Fruit fly (Drosophila melanogaster): ENCODE measurements around the gene Aven.

Gene Aven

dm6 chrX:12673833-12674541 is 44.5 kb upstream of the Aven start (continued):
- TF ChIP-seq CG11560 (tag; IDR thresholded peaks at IDR 0.05) (no peak), Spps (tag; optimal IDR thresholded peaks at IDR 0.05) (peak; percentile 24), aop (GFP tag; IDR thresholded peaks at IDR 0.05) (no peak), sc (optimal IDR thresholded peaks at IDR 0.05) (no peak), sc (GFP tag; optimal IDR thresholded peaks at IDR 0.05) (no peak), D (optimal IDR thresholded peaks at IDR 0.05) (no peak), D (GFP tag; optimal IDR thresholded peaks at IDR 0.05) (peak; percentile 14), peb (GFP tag; IDR thresholded peaks at IDR 0.05) (no peak), mld (GFP tag; IDR thresholded peaks at IDR 0.05; ENCODE audit: partially characterized antibody) (no peak), corto (GFP tag; optimal IDR thresholded peaks at IDR 0.05) (peak; percentile 16), slbo (GFP tag; IDR thresholded peaks at IDR 0.05) (no peak), h (optimal IDR thresholded peaks at IDR 0.05) (no peak), CG2202 (tag; optimal IDR thresholded peaks at IDR 0.05) (peak; percentile 26), ems (GFP tag; optimal IDR thresholded peaks at IDR 0.05) (no peak), gsb-n (tag; optimal IDR thresholded peaks at IDR 0.05) (peak; percentile 19), Elba2 (GFP tag; optimal IDR thresholded peaks at IDR 0.05) (no peak), CG3163 (GFP tag; optimal IDR thresholded peaks at IDR 0.05) (peak; percentile 24), CG12299 (tag; optimal IDR thresholded peaks at IDR 0.05) (no peak), btn (GFP tag; optimal IDR thresholded peaks at IDR 0.05) (no peak), Ssrp (tag; optimal IDR thresholded peaks at IDR 0.05) (no peak), da (GFP tag; optimal IDR thresholded peaks at IDR 0.05) (no peak), CG12942 (GFP tag; optimal IDR thresholded peaks at IDR 0.05) (no peak), kah (GFP tag; optimal IDR thresholded peaks at IDR 0.05) (no peak), CG2199 (GFP tag; IDR thresholded peaks at IDR 0.05) (no peak), CG9437 (GFP tag; optimal IDR thresholded peaks at IDR 0.05) (no peak), CG10462 (GFP tag; optimal IDR thresholded peaks at IDR 0.05) (no peak), oc (tag; optimal IDR thresholded peaks at IDR 0.05) (no peak), CG6254 (GFP tag; optimal IDR thresholded peaks at IDR 0.05) (peak; percentile 14), Trl (optimal IDR thresholded peaks at IDR 0.05) (peak; percentile 42 to 78), Trl (GFP tag; optimal IDR thresholded peaks at IDR 0.05) (no peak), ken (GFP tag; IDR thresholded peaks at IDR 0.05) (no peak), jumu (GFP tag; optimal IDR thresholded peaks at IDR 0.05) (no peak), Ada2b (GFP tag; IDR thresholded peaks at IDR 0.05) (no peak), D19B (GFP tag; optimal IDR thresholded peaks at IDR 0.05) (no peak), tll (GFP tag; optimal IDR thresholded peaks at IDR 0.05) (no peak), CG6765 (GFP tag; optimal IDR thresholded peaks at IDR 0.05) (no peak), kni (GFP tag; optimal IDR thresholded peaks at IDR 0.05) (peak; percentile 63), Hmx (GFP tag; optimal IDR thresholded peaks at IDR 0.05) (no peak), CG11504 (tag; optimal IDR thresholded peaks at IDR 0.05) (no peak), CG11093 (GFP tag; IDR thresholded peaks at IDR 0.05) (no peak), ind (GFP tag; optimal IDR thresholded peaks at IDR 0.05) (no peak), chinmo (GFP tag; IDR thresholded peaks at IDR 0.05; ENCODE audit: partially characterized antibody) (no peak), crol (GFP tag; IDR thresholded peaks at IDR 0.05) (0 out of 2 replicates have a peak, but pooled peaks have one; percentile 12), Sry-δ (GFP tag; optimal IDR thresholded peaks at IDR 0.05) (no peak), NC2β (GFP tag; optimal IDR thresholded peaks at IDR 0.05) (no peak), ranshi (GFP tag; IDR thresholded peaks at IDR 0.05) (no peak), CG2678 (tag; optimal IDR thresholded peaks at IDR 0.05) (no peak), bsh (GFP tag; optimal IDR thresholded peaks at IDR 0.05) (peak in 1 of 2 experiments; percentile 28), Adf1 (GFP tag; IDR thresholded peaks at IDR 0.05) (no peak), sens (GFP tag) (peak; percentile 26), CG2116 (GFP tag; optimal IDR thresholded peaks at IDR 0.05) (no peak), D19A (tag; optimal IDR thresholded peaks at IDR 0.05) (peak; percentile 26)
